Fruit fly (Drosophila melanogaster): ENCODE data around the gene CG11983.
A peak's percentile ranks its signal among the peaks of the same experiment; 100 is the strongest.

Gene CG11983

DNA sequence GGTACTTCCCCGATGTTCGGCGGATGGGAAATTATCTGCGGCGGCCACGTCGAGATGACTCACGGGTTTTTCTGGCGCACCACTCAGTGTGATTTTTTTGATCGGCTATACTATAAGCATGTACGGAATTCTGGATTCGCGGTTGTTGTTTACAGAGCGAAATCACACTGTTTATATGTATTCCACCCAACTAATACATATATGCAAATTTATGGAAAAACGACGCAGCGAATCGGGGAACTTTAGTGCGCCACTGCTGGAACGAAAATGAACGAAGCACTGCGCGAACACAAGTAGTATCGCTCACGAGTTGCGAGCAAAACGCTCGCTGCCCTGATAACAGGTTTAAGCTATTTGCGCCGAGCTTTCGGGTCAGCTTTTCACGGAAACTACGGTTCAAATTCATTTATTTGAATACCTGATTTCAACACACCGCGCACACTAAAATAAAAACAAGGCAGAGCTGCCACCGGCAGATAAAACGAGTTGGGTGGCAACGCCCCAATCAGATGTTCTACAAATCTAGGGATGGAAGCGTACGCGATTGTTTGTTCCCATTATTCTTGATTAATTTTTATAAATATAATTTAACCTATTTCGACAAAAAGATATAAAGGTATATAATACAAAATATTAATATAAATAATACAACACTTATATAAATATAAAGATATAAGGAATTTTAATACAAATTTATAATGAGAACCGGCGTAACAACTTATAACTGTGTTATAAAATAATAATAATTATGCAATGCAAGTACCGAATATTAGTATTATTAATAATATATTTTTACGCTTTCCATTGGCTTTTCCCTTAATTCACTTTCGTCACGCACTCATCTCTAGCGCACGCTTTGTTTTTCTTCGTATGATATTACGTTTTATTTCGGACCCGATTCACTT lies 39.7 kb downstream of the CG11983 start, which contains the start of gene Rel:
Gene Rel, minus strand, starts transcription at position 417 of the 905 bp plus-strand sequence.
- TF ChIP-seq fru (GFP tag; optimal IDR thresholded peaks at IDR 0.05) (peak; percentile 50), dmrt93B (GFP tag; optimal IDR thresholded peaks at IDR 0.05) (peak; percentile 58), rgr (GFP tag; optimal IDR thresholded peaks at IDR 0.05) (peak; percentile 52), brk (GFP tag; optimal IDR thresholded peaks at IDR 0.05) (peak; percentile 43), woc (GFP tag; optimal IDR thresholded peaks at IDR 0.05) (peak; percentile 54), br (GFP tag; optimal IDR thresholded peaks at IDR 0.05) (peak; percentile 56), Dif (GFP tag; optimal IDR thresholded peaks at IDR 0.05; ENCODE audit: partially characterized antibody) (peak; percentile 75), GATAd (GFP tag; optimal IDR thresholded peaks at IDR 0.05) (no peak), Jra (GFP tag; optimal IDR thresholded peaks at IDR 0.05) (peak; percentile 91), CrebA (GFP tag; optimal IDR thresholded peaks at IDR 0.05; ENCODE audit: borderline replicate concordance) (no peak), Hnf4 (GFP tag; optimal IDR thresholded peaks at IDR 0.05) (peak; percentile 58), foxo (GFP tag; optimal IDR thresholded peaks at IDR 0.05) (peak; percentile 10 to 62), CG32264 (GFP tag; optimal IDR thresholded peaks at IDR 0.05) (no peak), Sp1 (GFP tag; optimal IDR thresholded peaks at IDR 0.05) (peak; percentile 77), Hr83 (GFP tag; optimal IDR thresholded peaks at IDR 0.05; ENCODE audit: poor library complexity, severe bottlenecking) (peak; percentile 27), Dfd (GFP tag; optimal IDR thresholded peaks at IDR 0.05) (no peak), dl (GFP tag; optimal IDR thresholded peaks at IDR 0.05; ENCODE audit: insufficient read depth in 1 of 2, partially characterized antibody in 2 of 2) (peak; percentile 14 to 71), h (GFP tag; optimal IDR thresholded peaks at IDR 0.05) (peak; percentile 80), HLH106 (tag; optimal IDR thresholded peaks at IDR 0.05) (peak; percentile 86), ey (GFP tag; optimal IDR thresholded peaks at IDR 0.05) (peak; percentile 4), psq (GFP tag; optimal IDR thresholded peaks at IDR 0.05) (peak; percentile 66), lola (GFP tag; optimal IDR thresholded peaks at IDR 0.05) (no peak), Abd-B (GFP tag; optimal IDR thresholded peaks at IDR 0.05) (no peak), sv (GFP tag; optimal IDR thresholded peaks at IDR 0.05) (peak; percentile 48), CG9705 (GFP tag; optimal IDR thresholded peaks at IDR 0.05) (peak; percentile 48), Rel (GFP tag; optimal IDR thresholded peaks at IDR 0.05) (no peak), Rel (tag; optimal IDR thresholded peaks at IDR 0.05) (no peak), OdsH (GFP tag; optimal IDR thresholded peaks at IDR 0.05) (peak; percentile 59)

DNA sequence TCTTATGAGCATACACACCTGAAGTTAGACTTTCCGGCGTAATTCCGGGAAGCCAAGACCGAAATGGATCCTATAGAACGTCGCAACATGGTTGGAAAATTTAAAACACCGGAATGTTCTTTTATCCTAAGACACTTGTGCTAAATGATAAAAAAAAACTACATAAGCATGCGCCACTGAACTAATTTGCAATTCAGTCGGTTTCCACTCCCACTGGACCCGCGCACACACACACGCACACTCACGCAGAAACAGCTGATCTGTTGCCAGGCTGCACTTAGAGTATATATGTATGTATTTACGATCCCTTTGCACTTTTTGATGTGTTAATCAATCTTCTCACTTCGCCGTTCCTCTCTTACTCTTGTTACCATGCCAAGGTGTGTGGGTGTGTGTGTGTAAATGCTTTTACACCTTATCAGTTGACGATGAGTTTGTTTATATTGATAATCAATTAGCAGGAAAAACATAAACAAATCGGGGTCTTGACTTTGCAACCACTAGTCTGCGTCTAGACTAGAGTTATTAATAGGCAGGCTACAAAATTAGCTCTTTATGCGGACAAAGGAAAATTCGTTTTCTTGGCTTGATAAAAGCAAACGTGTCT lies 40.4 kb downstream of the CG11983 start, which contains the start of gene Mst85C:
Gene Mst85C, plus strand, starts transcription at position 180 of the 607 bp plus-strand sequence.
- no peak for TF ChIP-seq Hr78 (GFP tag; optimal IDR thresholded peaks at IDR 0.05)
- peak; percentile 6 for TF ChIP-seq Myc (optimal IDR thresholded peaks at IDR 0.05)
- TF ChIP-seq br (GFP tag; optimal IDR thresholded peaks at IDR 0.05) = no peak
- no peak for TF ChIP-seq jim (GFP tag; optimal IDR thresholded peaks at IDR 0.05)
- TF ChIP-seq Abd-B (GFP tag; optimal IDR thresholded peaks at IDR 0.05) = no peak
- TF ChIP-seq woc (GFP tag; optimal IDR thresholded peaks at IDR 0.05) = peak; percentile 14
- TF ChIP-seq pan (optimal IDR thresholded peaks at IDR 0.05) = no peak
- no peak for TF ChIP-seq dl (GFP tag; optimal IDR thresholded peaks at IDR 0.05; ENCODE audit: insufficient read depth in 1 of 2, partially characterized antibody in 2 of 2)

DNA sequence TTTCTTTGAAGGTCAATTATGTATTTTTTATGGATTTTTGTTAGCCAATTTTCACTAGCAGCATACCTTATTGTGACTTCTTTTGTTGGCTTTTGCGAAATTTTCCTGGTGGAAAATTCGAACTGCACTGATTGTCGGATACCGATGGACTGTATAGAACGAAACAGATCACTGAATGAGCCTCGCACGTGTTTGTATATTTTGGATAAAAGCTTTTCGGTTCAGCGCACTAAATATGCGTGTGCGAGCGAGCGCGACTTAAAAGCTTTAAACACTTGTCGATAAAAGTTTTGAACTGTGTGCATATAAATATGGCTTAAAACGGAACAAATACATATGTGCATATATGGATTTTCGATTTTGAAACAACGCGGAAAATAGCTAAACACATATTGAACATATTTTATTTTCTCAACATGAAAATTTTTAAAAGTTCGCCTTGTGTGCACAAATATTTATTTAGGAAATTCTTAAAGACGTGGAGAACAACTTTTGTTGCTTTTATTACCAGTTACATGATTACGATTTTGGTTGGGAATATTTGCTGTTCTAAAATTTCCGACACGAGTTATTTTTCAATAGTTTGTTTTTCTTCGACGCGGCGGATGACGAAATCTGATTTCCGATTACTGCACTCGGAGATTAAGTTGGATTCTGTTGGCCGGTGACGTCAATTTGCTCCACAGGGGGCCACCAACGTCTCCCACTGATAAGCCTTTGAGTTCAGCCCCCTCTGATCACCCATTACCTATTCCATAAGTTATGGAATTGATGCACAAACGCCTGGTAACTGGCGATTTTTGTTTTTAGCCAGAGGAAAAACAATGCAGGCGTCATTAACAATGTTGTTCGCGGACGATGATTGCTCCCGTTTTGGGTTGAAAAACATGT lies 41.2 kb downstream of the CG11983 start:
- TF ChIP-seq pan (optimal IDR thresholded peaks at IDR 0.05) (no peak), brk (GFP tag; optimal IDR thresholded peaks at IDR 0.05) (peak; percentile 22), woc (GFP tag; optimal IDR thresholded peaks at IDR 0.05) (peak; percentile 61), fru (GFP tag; optimal IDR thresholded peaks at IDR 0.05) (no peak), OdsH (GFP tag; optimal IDR thresholded peaks at IDR 0.05) (peak; percentile 33), rgr (GFP tag; optimal IDR thresholded peaks at IDR 0.05) (peak; percentile 5), Vsx2 (GFP tag; optimal IDR thresholded peaks at IDR 0.05; ENCODE audit: partially characterized antibody) (no peak)
